Fruit fly (Drosophila melanogaster): Measurements from ENCODE around the gene CG12662.

The CG12662 gene

DNA sequence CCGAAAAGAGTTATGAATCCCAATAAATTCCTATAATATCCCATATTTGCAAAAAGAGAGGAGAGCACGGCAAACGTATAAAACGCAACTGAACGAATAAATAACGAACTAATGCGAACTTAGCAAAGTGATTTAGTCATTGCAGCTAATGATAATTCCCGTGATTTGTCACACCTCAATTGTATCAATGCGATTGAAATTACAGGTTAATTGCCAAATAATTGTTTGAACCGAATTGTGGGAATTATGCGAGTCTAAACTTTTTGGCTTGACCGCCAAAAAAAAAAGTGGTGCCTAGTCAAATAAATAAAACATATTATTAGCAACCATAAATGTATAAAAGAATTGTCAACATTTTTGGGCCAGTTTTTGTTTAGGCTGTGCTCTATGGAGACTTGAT, at the start of gene CG12662:
Gene CG12662, minus strand, starts transcription at position 101 of the 400 bp plus-strand sequence.
- TF ChIP-seq pan (optimal IDR thresholded peaks at IDR 0.05) (no peak), psq (optimal IDR thresholded peaks at IDR 0.05) (no peak), CG8478 (optimal IDR thresholded peaks at IDR 0.05) (no peak), Dll (optimal IDR thresholded peaks at IDR 0.05) (no peak), usp (GFP tag; optimal IDR thresholded peaks at IDR 0.05) (no peak), EcR (GFP tag; optimal IDR thresholded peaks at IDR 0.05) (no peak)

DNA sequence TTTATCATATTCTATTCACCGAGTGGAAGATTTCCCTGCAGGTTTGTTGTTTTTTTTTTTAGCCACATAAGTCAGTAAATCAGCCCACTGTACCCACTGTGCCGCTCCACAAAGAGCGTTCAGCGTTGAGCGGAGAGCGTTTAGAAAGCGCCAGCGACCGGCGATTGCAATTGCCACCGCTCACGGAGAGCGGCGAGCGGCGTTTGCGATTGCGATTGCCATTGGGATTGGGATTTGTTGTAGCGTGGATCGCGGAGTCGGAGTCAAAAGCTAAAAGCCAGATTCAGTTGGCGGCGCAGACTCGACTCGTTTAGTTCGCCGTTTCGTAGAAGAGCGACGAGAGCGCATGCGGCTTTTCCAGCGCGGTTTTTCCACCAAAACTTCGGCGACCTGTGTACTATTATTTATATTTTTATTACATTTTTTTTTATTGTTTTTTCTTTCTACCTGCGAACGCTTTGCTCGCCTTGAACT, 45.7 kb upstream of the CG12662 start, which contains the start of gene Nost:
Gene Nost, plus strand, starts transcription at position 306 of the 474 bp plus-strand sequence.
- no peak for TF ChIP-seq EcR (GFP tag; optimal IDR thresholded peaks at IDR 0.05)
- no peak for TF ChIP-seq usp (GFP tag; optimal IDR thresholded peaks at IDR 0.05)
- no peak for TF ChIP-seq Dll (optimal IDR thresholded peaks at IDR 0.05)
- TF ChIP-seq CG8478 (optimal IDR thresholded peaks at IDR 0.05) = no peak
- no peak for TF ChIP-seq psq (optimal IDR thresholded peaks at IDR 0.05)
- no peak for TF ChIP-seq pan (optimal IDR thresholded peaks at IDR 0.05)

dm6 chrX:9029416-9029815, 45.2 kb upstream of the CG12662 start:
- TF ChIP-seq usp (GFP tag; optimal IDR thresholded peaks at IDR 0.05) = no peak

dm6 chrX:9020092-9020491, 35.9 kb upstream of the CG12662 start:
- no peak for TF ChIP-seq pan (optimal IDR thresholded peaks at IDR 0.05)
- no peak for TF ChIP-seq Dll (optimal IDR thresholded peaks at IDR 0.05)
- TF ChIP-seq CG8478 (optimal IDR thresholded peaks at IDR 0.05) = no peak
- no peak for TF ChIP-seq psq (optimal IDR thresholded peaks at IDR 0.05)
- no peak for TF ChIP-seq EcR (GFP tag; optimal IDR thresholded peaks at IDR 0.05)
- no peak for TF ChIP-seq usp (GFP tag; optimal IDR thresholded peaks at IDR 0.05)

DNA sequence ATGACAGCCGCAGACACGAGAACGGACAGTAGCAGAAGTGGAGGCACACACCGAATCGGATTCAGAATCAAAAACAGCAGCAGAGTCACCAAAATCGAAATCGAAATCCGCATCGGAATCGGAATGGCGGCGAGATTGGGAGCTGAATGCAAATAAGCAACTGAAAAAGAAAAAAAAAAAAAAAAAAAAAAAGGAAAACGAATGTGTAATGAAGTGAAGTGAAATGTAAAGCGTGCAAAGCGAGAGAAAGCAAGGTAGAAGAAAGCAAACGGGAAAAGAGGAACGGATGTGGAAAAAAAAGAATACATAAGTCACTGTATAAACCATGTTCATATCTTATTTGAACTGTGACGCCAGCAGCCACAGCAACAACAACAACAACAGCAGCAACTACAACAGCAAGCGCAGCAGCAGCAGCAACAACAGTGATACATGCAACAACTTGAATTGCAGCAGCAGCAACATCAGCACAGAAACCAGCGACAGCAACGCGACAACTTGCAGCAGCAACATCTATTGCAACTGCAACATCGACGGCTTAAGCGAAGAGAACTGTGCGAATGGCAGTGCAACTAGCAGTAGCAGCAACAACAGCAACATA, 29.2 kb upstream of the CG12662 start:
- TF ChIP-seq pan (optimal IDR thresholded peaks at IDR 0.05) = no peak
- TF ChIP-seq usp (GFP tag; optimal IDR thresholded peaks at IDR 0.05) = no peak
- TF ChIP-seq Dll (optimal IDR thresholded peaks at IDR 0.05) = no peak
- no peak for TF ChIP-seq psq (optimal IDR thresholded peaks at IDR 0.05)
- TF ChIP-seq CG8478 (optimal IDR thresholded peaks at IDR 0.05) = no peak
- TF ChIP-seq EcR (GFP tag; optimal IDR thresholded peaks at IDR 0.05) = no peak

DNA sequence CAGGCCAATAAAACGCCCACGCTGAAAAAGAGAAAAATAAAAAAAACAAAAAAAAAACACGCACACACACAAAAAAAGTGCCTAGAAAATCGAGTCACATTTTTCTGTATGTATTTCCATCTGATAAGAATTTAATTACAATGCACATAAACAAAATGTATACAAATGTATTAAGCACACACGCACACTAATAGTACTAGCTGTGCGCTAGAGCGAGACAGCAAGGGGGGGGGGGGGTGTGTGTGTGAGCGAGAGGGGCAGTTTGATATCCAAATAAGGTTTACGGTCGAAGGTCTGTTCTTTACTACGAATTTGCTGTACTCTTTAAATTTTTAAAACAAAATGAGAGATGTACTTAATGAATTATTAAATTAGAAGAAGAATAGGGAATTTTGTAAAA, 28.5 kb upstream of the CG12662 start:
- no peak for TF ChIP-seq Dll (optimal IDR thresholded peaks at IDR 0.05)
- TF ChIP-seq usp (GFP tag; optimal IDR thresholded peaks at IDR 0.05) = no peak
- no peak for TF ChIP-seq psq (optimal IDR thresholded peaks at IDR 0.05)
- TF ChIP-seq pan (optimal IDR thresholded peaks at IDR 0.05) = no peak
- TF ChIP-seq CG8478 (optimal IDR thresholded peaks at IDR 0.05) = no peak
- TF ChIP-seq EcR (GFP tag; optimal IDR thresholded peaks at IDR 0.05) = no peak

dm6 chrX:9007215-9007614, 23.0 kb upstream of the CG12662 start:
- no peak for TF ChIP-seq Dll (optimal IDR thresholded peaks at IDR 0.05)
- no peak for TF ChIP-seq EcR (GFP tag; optimal IDR thresholded peaks at IDR 0.05)
- no peak for TF ChIP-seq usp (GFP tag; optimal IDR thresholded peaks at IDR 0.05)
- TF ChIP-seq CG8478 (optimal IDR thresholded peaks at IDR 0.05) = no peak
- TF ChIP-seq pan (optimal IDR thresholded peaks at IDR 0.05) = no peak
- no peak for TF ChIP-seq psq (optimal IDR thresholded peaks at IDR 0.05)

- TF ChIP-seq Dll (optimal IDR thresholded peaks at IDR 0.05) (no peak), pan (optimal IDR thresholded peaks at IDR 0.05) (no peak), CG8478 (optimal IDR thresholded peaks at IDR 0.05) (no peak), EcR (GFP tag; optimal IDR thresholded peaks at IDR 0.05) (no peak), psq (optimal IDR thresholded peaks at IDR 0.05) (no peak), usp (GFP tag; optimal IDR thresholded peaks at IDR 0.05) (no peak)
Measured at dm6 chrX:9004333-9004732, 20.1 kb upstream of the CG12662 start.

dm6 chrX:8974203-8974602, 10.0 kb downstream of the CG12662 start, which contains the start of gene CG10962:
TSS of gene CG10962 (minus strand) at chrX:8974255.
- TF ChIP-seq Dll (optimal IDR thresholded peaks at IDR 0.05) (no peak), psq (optimal IDR thresholded peaks at IDR 0.05) (no peak), pan (optimal IDR thresholded peaks at IDR 0.05) (no peak), EcR (GFP tag; optimal IDR thresholded peaks at IDR 0.05) (no peak), usp (GFP tag; optimal IDR thresholded peaks at IDR 0.05) (no peak), CG8478 (optimal IDR thresholded peaks at IDR 0.05) (no peak)

dm6 chrX:8973136-8973535, 11.1 kb downstream of the CG12662 start:
- TF ChIP-seq Dll (optimal IDR thresholded peaks at IDR 0.05) (no peak), CG8478 (optimal IDR thresholded peaks at IDR 0.05) (no peak), EcR (GFP tag; optimal IDR thresholded peaks at IDR 0.05) (no peak), usp (GFP tag; optimal IDR thresholded peaks at IDR 0.05) (no peak)

DNA sequence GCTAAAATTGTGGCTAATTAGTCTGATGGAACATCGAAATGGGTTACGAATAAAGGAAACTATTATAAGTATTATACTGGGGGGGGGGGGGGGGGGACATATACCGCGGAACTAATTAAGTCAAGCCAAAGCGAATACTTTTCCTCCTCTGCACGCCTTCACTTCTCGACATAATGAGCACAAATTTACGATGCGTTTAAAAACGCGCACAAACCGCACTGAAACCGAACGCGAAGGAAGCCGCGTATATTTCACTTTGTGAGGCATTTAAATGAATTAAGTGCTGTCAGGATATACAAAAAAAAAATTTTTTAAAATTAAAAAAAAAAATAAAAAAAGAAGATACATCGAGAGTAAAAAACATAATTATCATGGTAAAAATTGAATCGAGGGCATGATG, 26.0 kb downstream of the CG12662 start:
- TF ChIP-seq EcR (GFP tag; optimal IDR thresholded peaks at IDR 0.05) = no peak
- no peak for TF ChIP-seq usp (GFP tag; optimal IDR thresholded peaks at IDR 0.05)
- no peak for TF ChIP-seq Dll (optimal IDR thresholded peaks at IDR 0.05)
- TF ChIP-seq CG8478 (optimal IDR thresholded peaks at IDR 0.05) = no peak
- no peak for TF ChIP-seq psq (optimal IDR thresholded peaks at IDR 0.05)
- TF ChIP-seq pan (optimal IDR thresholded peaks at IDR 0.05) = no peak

All from whole organism.